Worm (Caenorhabditis elegans) whole organism, L4 larva: ENCODE data around the gene C50F4.1.
A peak's percentile ranks its signal among the peaks of the same experiment; 100 is the strongest.

Source experiments
- D1046.2 ChIP-seq: fragments of 200-800 bp; sonication (Bioruptor generic); IDR thresholded peaks from 2 replicates; pipeline ENCODE4 v1.3.6; 2022; ENCODE audit warnings: missing genetic modification characterization, missing compliant biosample characterization
- F10B5.3 ChIP-seq: sonication (generic microtip); optimal IDR thresholded peaks from 2 replicates; lab custom pipeline; 2016; ENCODE audit warnings: mild to moderate bottlenecking, missing genetic modification characterization, missing compliant biosample characterization
- F26F4.8 ChIP-seq: fragments of 200-800 bp; sonication (Bioruptor generic); conservative IDR thresholded peaks from 2 replicates; pipeline ENCODE4 v1.3.6; 2022; ENCODE audit warnings: missing genetic modification characterization, missing compliant biosample characterization
- F37D6.2 ChIP-seq: sonication (generic microtip); optimal IDR thresholded peaks from 2 replicates; lab custom pipeline; 2016; ENCODE audit warnings: mild to moderate bottlenecking, missing genetic modification characterization, missing compliant biosample characterization
- Y48G9A.11 ChIP-seq: fragments of 200-800 bp; sonication (Bioruptor generic); IDR thresholded peaks from 2 replicates; pipeline ENCODE4 v1.3.6; 2022; ENCODE audit warnings: missing genetic modification reagents, missing genetic modification characterization, missing compliant biosample characterization
- Y5F2A.4 ChIP-seq: fragments of 200-800 bp; sonication (Bioruptor generic); optimal IDR thresholded peaks from 2 replicates; lab custom pipeline; 2018; ENCODE audit warnings: mild to moderate bottlenecking, missing genetic modification characterization, missing compliant biosample characterization
- ZK337.2 ChIP-seq: fragments of 200-800 bp; sonication (Bioruptor generic); IDR thresholded peaks from 2 replicates; pipeline ENCODE4 v1.3.6; 2022; ENCODE audit warnings: missing genetic modification reagents, missing genetic modification characterization, missing compliant biosample characterization
- ZK546.5 ChIP-seq, 2 experiments: sonication (generic microtip); optimal IDR thresholded peaks; 2 replicates each; lab custom pipeline; 2017; ENCODE audit warnings: missing biosample characterization in 2 of 2, missing genetic modification characterization in 2 of 2
- aha-1 ChIP-seq: fragments of 150-350 bp; peaks from one replicate; lab custom pipeline; 2014; ENCODE audit warnings: missing biosample characterization, missing genetic modification characterization
- attf-4 ChIP-seq: sonication (generic microtip); optimal IDR thresholded peaks from 3 replicates; lab custom pipeline; 2017; ENCODE audit warnings: missing biosample characterization, missing genetic modification characterization
- ceh-32 ChIP-seq: sonication (generic microtip); optimal IDR thresholded peaks from 2 replicates; lab custom pipeline; 2016; ENCODE audit warnings: mild to moderate bottlenecking, missing genetic modification characterization, missing compliant biosample characterization; ENCODE audit not compliant: poor library complexity
- ceh-82 ChIP-seq: sonication (generic microtip); optimal IDR thresholded peaks from 2 replicates; lab custom pipeline; 2017; ENCODE audit warnings: missing biosample characterization, missing genetic modification characterization
- cey-2 ChIP-seq: sonication (generic microtip); optimal IDR thresholded peaks from 3 replicates; lab custom pipeline; 2017; ENCODE audit warnings: missing genetic modification characterization, mild to moderate bottlenecking, missing compliant biosample characterization, antibody characterized with exemption, borderline replicate concordance; ENCODE audit not compliant: insufficient read depth
- ctbp-1 ChIP-seq: fragments of 200-800 bp; sonication (Bioruptor generic); IDR thresholded peaks from 2 replicates; pipeline ENCODE4 v1.3.6; 2022; ENCODE audit warnings: missing genetic modification reagents, missing genetic modification characterization, missing compliant biosample characterization
- daf-16 ChIP-seq, 3 experiments: sonication (generic microtip); optimal IDR thresholded peaks; 2 replicates each; lab custom pipeline; 2016 to 2017; ENCODE audit warnings: missing genetic modification characterization in 3 of 3, missing genetic modification reagents in 3 of 3, mild to moderate bottlenecking in 2 of 3, missing compliant biosample characterization in 2 of 3, missing biosample characterization in 1 of 3, moderate library complexity in 1 of 3
- daf-19 ChIP-seq: fragments of 200-800 bp; sonication (Bioruptor generic); conservative IDR thresholded peaks from 2 replicates; pipeline ENCODE4 v1.3.6; 2022; ENCODE audit warnings: missing genetic modification characterization, missing compliant biosample characterization
- dmd-9 ChIP-seq: fragments of 200-800 bp; sonication (Bioruptor generic); IDR thresholded peaks from 2 replicates; pipeline ENCODE4 v1.3.6; 2022; ENCODE audit warnings: missing genetic modification reagents, missing genetic modification characterization, missing compliant biosample characterization
- duxl-1 ChIP-seq: sonication (generic microtip); optimal IDR thresholded peaks from 2 replicates; lab custom pipeline; 2016; ENCODE audit warnings: mild to moderate bottlenecking, missing genetic modification characterization, moderate library complexity, missing compliant biosample characterization; ENCODE audit not compliant: poor library complexity
- dve-1 ChIP-seq: sonication (generic microtip); optimal IDR thresholded peaks from 2 replicates; lab custom pipeline; 2017; ENCODE audit warnings: antibody characterized with exemption, mild to moderate bottlenecking, missing genetic modification characterization, missing compliant biosample characterization; ENCODE audit not compliant: insufficient read depth
- egl-43 ChIP-seq: fragments of 200-800 bp; sonication (Bioruptor generic); IDR thresholded peaks from 2 replicates; pipeline ENCODE4 v1.3.6; 2022; ENCODE audit warnings: missing genetic modification reagents, missing genetic modification characterization, missing compliant biosample characterization
- fkh-10 ChIP-seq: fragments of 150-350 bp; optimal IDR thresholded peaks from 2 replicates; lab custom pipeline; 2014; ENCODE audit warnings: missing biosample characterization, missing genetic modification reagents, missing genetic modification characterization
- fos-1 ChIP-seq: fragments of 150-350 bp; optimal IDR thresholded peaks from 2 replicates; lab custom pipeline; 2014; ENCODE audit warnings: missing biosample characterization, missing genetic modification characterization
- lin-13 ChIP-seq: fragments of 150-350 bp; optimal IDR thresholded peaks from 2 replicates; lab custom pipeline; 2014; ENCODE audit warnings: missing biosample characterization, missing genetic modification reagents, missing genetic modification characterization
- lin-15B ChIP-seq: fragments of 150-350 bp; sonication (generic microtip); optimal IDR thresholded peaks from 3 replicates; lab custom pipeline; 2014; ENCODE audit warnings: missing biosample characterization, missing genetic modification characterization
- lin-29 ChIP-seq: fragments of 200-800 bp; sonication (Bioruptor generic); IDR thresholded peaks from 2 replicates; pipeline ENCODE4 v1.3.6; 2022; ENCODE audit warnings: missing genetic modification reagents, missing genetic modification characterization, missing compliant biosample characterization
- lin-38 ChIP-seq: fragments of 200-800 bp; sonication (Bioruptor generic); IDR thresholded peaks from 2 replicates; pipeline ENCODE4 v1.3.6; 2022; ENCODE audit warnings: missing genetic modification reagents, missing genetic modification characterization, missing compliant biosample characterization
- lsy-2 ChIP-seq, 2 experiments: fragments of 150-350 bp in 1 of 2; sonication (generic microtip) in 1 of 2; optimal IDR thresholded peaks; 2 replicates each; lab custom pipeline; 2014 to 2017; ENCODE audit warnings: missing biosample characterization in 2 of 2, missing genetic modification characterization in 2 of 2
- madf-5 ChIP-seq, 2 experiments: fragments of 200-800 bp; sonication (Bioruptor generic); IDR thresholded peaks; 2 replicates each; pipeline ENCODE4 v1.3.6; 2022; ENCODE audit warnings: missing compliant biosample characterization in 2 of 2, missing genetic modification characterization in 2 of 2
- madf-9 ChIP-seq: fragments of 200-800 bp; sonication (Bioruptor generic); conservative IDR thresholded peaks from 2 replicates; pipeline ENCODE4 v1.3.6; 2022; ENCODE audit warnings: missing genetic modification reagents, missing genetic modification characterization, missing compliant biosample characterization
- mdl-1 ChIP-seq, 2 experiments: fragments of 150-350 bp in 1 of 2; sonication (generic microtip) in 1 of 2; optimal IDR thresholded peaks; 2 replicates each; lab custom pipeline; 2014 to 2017; ENCODE audit warnings: missing biosample characterization in 2 of 2, missing genetic modification characterization in 2 of 2
- mdt-29 ChIP-seq: fragments of 200-800 bp; sonication (Bioruptor generic); IDR thresholded peaks from 2 replicates; pipeline ENCODE4 v1.3.6; 2022; ENCODE audit warnings: missing genetic modification reagents, missing genetic modification characterization, missing compliant biosample characterization
- mes-2 ChIP-seq: sonication (generic microtip); optimal IDR thresholded peaks from 2 replicates; lab custom pipeline; 2016; ENCODE audit warnings: missing genotype, mild to moderate bottlenecking, missing genetic modification characterization, missing compliant biosample characterization; ENCODE audit not compliant: poor library complexity, severe bottlenecking
- mxl-2 ChIP-seq: fragments of 200-800 bp; sonication (Bioruptor generic); conservative IDR thresholded peaks from 2 replicates; pipeline ENCODE4 v1.3.6; 2022; ENCODE audit warnings: missing genetic modification reagents, missing genetic modification characterization, missing compliant biosample characterization
- nhr-25 ChIP-seq: sonication (generic microtip); optimal IDR thresholded peaks from 2 replicates; lab custom pipeline; 2017; ENCODE audit warnings: missing genetic modification characterization, mild to moderate bottlenecking, missing compliant biosample characterization, antibody characterized with exemption, moderate library complexity, borderline replicate concordance; ENCODE audit not compliant: insufficient read depth
- nhr-28 ChIP-seq: fragments of 150-350 bp; optimal IDR thresholded peaks from 2 replicates; lab custom pipeline; 2014; ENCODE audit warnings: missing biosample characterization, missing genetic modification characterization
- nhr-48 ChIP-seq: sonication (generic microtip); optimal IDR thresholded peaks from 2 replicates; lab custom pipeline; 2016; ENCODE audit warnings: mild to moderate bottlenecking, missing genetic modification characterization, missing compliant biosample characterization
- nhr-6 ChIP-seq: fragments of 150-350 bp; optimal IDR thresholded peaks from 2 replicates; lab custom pipeline; 2014; ENCODE audit warnings: missing biosample characterization, missing genetic modification characterization
- nhr-76 ChIP-seq: fragments of 150-350 bp; optimal IDR thresholded peaks from 2 replicates; lab custom pipeline; 2014; ENCODE audit warnings: missing biosample characterization, missing genetic modification characterization
- pha-4 ChIP-seq, 2 experiments: fragments of 150-350 bp in 1 of 2; fragments of 200-800 bp in 1 of 2; sonication (Bioruptor generic) in 1 of 2; IDR thresholded peaks in 1 of 2; optimal IDR thresholded peaks in 1 of 2; 2 replicates each; pipeline versions ENCODE4 v1.3.6 to Lab custom; 2014 to 2022; ENCODE audit warnings: missing genetic modification characterization in 2 of 2, missing genetic modification reagents in 2 of 2, missing biosample characterization in 1 of 2, missing compliant biosample characterization in 1 of 2
- saeg-2 ChIP-seq: fragments of 200-800 bp; sonication (Bioruptor generic); IDR thresholded peaks from 2 replicates; pipeline ENCODE4 v1.3.6; 2022; ENCODE audit warnings: missing genetic modification reagents, missing genetic modification characterization, missing compliant biosample characterization
- sdz-12 ChIP-seq: fragments of 200-800 bp; sonication (Bioruptor generic); optimal IDR thresholded peaks from 2 replicates; lab custom pipeline; 2018; ENCODE audit warnings: mild to moderate bottlenecking, missing genetic modification characterization, missing compliant biosample characterization
- spr-1 ChIP-seq: sonication (generic microtip); optimal IDR thresholded peaks from 2 replicates; lab custom pipeline; 2016; ENCODE audit warnings: mild to moderate bottlenecking, missing genetic modification characterization, missing compliant biosample characterization
- tra-1 ChIP-seq: fragments of 200-800 bp; sonication (Bioruptor generic); IDR thresholded peaks from 2 replicates; pipeline ENCODE4 v1.3.6; 2022; ENCODE audit warnings: missing genetic modification reagents, missing genetic modification characterization, missing compliant biosample characterization
- unc-62 ChIP-seq, 3 experiments: fragments of 150-350 bp in 1 of 3; sonication (generic microtip); optimal IDR thresholded peaks in 2 of 3; peaks in 1 of 3; 1 replicate in 1 of 3; 2 replicates in 2 of 3; lab custom pipeline; 2014 to 2017; ENCODE audit warnings: missing biosample characterization in 3 of 3, missing genetic modification characterization in 3 of 3, missing genetic modification reagents in 3 of 3, missing genotype in 1 of 3
- vab-7 ChIP-seq: fragments of 200-800 bp; sonication (Bioruptor generic); IDR thresholded peaks from 2 replicates; pipeline ENCODE4 v1.3.6; 2022; ENCODE audit warnings: missing genetic modification reagents, missing genetic modification characterization, missing compliant biosample characterization
- zfp-2 ChIP-seq: sonication (generic microtip); optimal IDR thresholded peaks from 2 replicates; lab custom pipeline; 2016; ENCODE audit warnings: mild to moderate bottlenecking, missing genetic modification characterization, missing compliant biosample characterization
- zfp-3 ChIP-seq: fragments of 200-800 bp; sonication (Bioruptor generic); conservative IDR thresholded peaks from 2 replicates; pipeline ENCODE4 v1.3.6; 2022; ENCODE audit warnings: missing genetic modification reagents, missing genetic modification characterization, missing compliant biosample characterization
- zip-11 ChIP-seq: fragments of 200-800 bp; sonication (Bioruptor generic); IDR thresholded peaks from 2 replicates; pipeline ENCODE4 v1.3.6; 2022; ENCODE audit warnings: missing genetic modification characterization, missing compliant biosample characterization
- ztf-7 ChIP-seq: fragments of 150-350 bp; optimal IDR thresholded peaks from 2 replicates; lab custom pipeline; 2014; ENCODE audit warnings: missing biosample characterization, missing genetic modification characterization

The C50F4.1 gene

ce11 chrV:9516280-9516679 lies 10.3 kb upstream of the C50F4.1 start:
- TF ChIP-seq ZK546.5 (tag; optimal IDR thresholded peaks at IDR 0.05; lab: Kevin White, UChicago) = no peak
- no peak for TF ChIP-seq pha-4 (GFP tag; IDR thresholded peaks at IDR 0.05; lab: Robert Waterston, UW)
- TF ChIP-seq pha-4 (tag; optimal IDR thresholded peaks at IDR 0.05; lab: Kevin White, UChicago) = no peak
- TF ChIP-seq Y5F2A.4 = no peak
- no peak for TF ChIP-seq daf-16 (GFP tag; optimal IDR thresholded peaks at IDR 0.05; lab: Kevin White, UChicago)
- TF ChIP-seq daf-16 (tag; optimal IDR thresholded peaks at IDR 0.05; lab: Kevin White, UChicago) = no peak
- TF ChIP-seq nhr-28 = peak; percentile 97
- TF ChIP-seq lin-29 (GFP tag; lab: Robert Waterston, UW) = no peak
- no peak for TF ChIP-seq saeg-2 (GFP tag; lab: Robert Waterston, UW)
- TF ChIP-seq unc-62 (GFP tag; optimal IDR thresholded peaks at IDR 0.05 in 1 of 2; lab: Kevin White, UChicago) = peak in 1 of 2 experiments; percentile 99
- no peak for TF ChIP-seq unc-62 (tag; optimal IDR thresholded peaks at IDR 0.05; lab: Kevin White, UChicago)
- no peak for TF ChIP-seq zfp-3
- no peak for TF ChIP-seq egl-43
- TF ChIP-seq mes-2 (tag; lab: Kevin White, UChicago) = no peak
- no peak for TF ChIP-seq Y48G9A.11 (GFP tag; lab: Robert Waterston, UW)
- TF ChIP-seq zip-11 = no peak
- TF ChIP-seq lin-38 (GFP tag; lab: Robert Waterston, UW) = no peak
- no peak for TF ChIP-seq ceh-82 (tag; lab: Kevin White, UChicago)
- no peak for TF ChIP-seq ceh-32
- no peak for TF ChIP-seq attf-4 (tag; lab: Kevin White, UChicago)
- peak; percentile 82 for TF ChIP-seq dve-1 (tag; lab: Kevin White, UChicago)
- TF ChIP-seq mdl-1 (tag; optimal IDR thresholded peaks at IDR 0.05; lab: Kevin White, UChicago) = peak in 1 of 2 experiments; percentile 65
- TF ChIP-seq nhr-48 (tag; lab: Kevin White, UChicago) = peak; percentile 49
- no peak for TF ChIP-seq ztf-7 (tag; lab: Kevin White, UChicago)
- no peak for TF ChIP-seq tra-1 (GFP tag; lab: Robert Waterston, UW)
- TF ChIP-seq zfp-2 (tag; lab: Kevin White, UChicago) = no peak
- no peak for TF ChIP-seq duxl-1
- no peak for TF ChIP-seq ctbp-1 (GFP tag; lab: Robert Waterston, UW)
- TF ChIP-seq nhr-6 (tag; lab: Kevin White, UChicago) = peak; percentile 46
- TF ChIP-seq mdt-29 (GFP tag; lab: Robert Waterston, UW) = no peak
- TF ChIP-seq F37D6.2 = no peak
- no peak for TF ChIP-seq lin-15B
- no peak for TF ChIP-seq D1046.2 (GFP tag; lab: Robert Waterston, UW)
- TF ChIP-seq ZK337.2 (GFP tag; lab: Robert Waterston, UW) = no peak
- no peak for TF ChIP-seq madf-5 (GFP tag; IDR thresholded peaks at IDR 0.05; lab: Robert Waterston, UW)
- no peak for TF ChIP-seq madf-9
- no peak for TF ChIP-seq vab-7 (GFP tag; lab: Robert Waterston, UW)
- TF ChIP-seq lin-13 (GFP tag; lab: Kevin White, UChicago) = no peak
- TF ChIP-seq fkh-10 (GFP tag; lab: Kevin White, UChicago) = no peak
- no peak for TF ChIP-seq F10B5.3 (tag; lab: Kevin White, UChicago)
- TF ChIP-seq dmd-9 (GFP tag; lab: Robert Waterston, UW) = no peak
- no peak for TF ChIP-seq fos-1 (tag; lab: Kevin White, UChicago)
- TF ChIP-seq aha-1 (tag; lab: Kevin White, UChicago) = no peak
- TF ChIP-seq mxl-2 = no peak
- TF ChIP-seq spr-1 (tag; lab: Kevin White, UChicago) = no peak
- peak; percentile 46 for TF ChIP-seq nhr-25 (tag; lab: Kevin White, UChicago)
- TF ChIP-seq sdz-12 = no peak
- no peak for TF ChIP-seq cey-2
- TF ChIP-seq lsy-2 (tag; optimal IDR thresholded peaks at IDR 0.05; lab: Kevin White, UChicago) = peak in 1 of 2 experiments; percentile 52
- TF ChIP-seq daf-19 = no peak
- no peak for TF ChIP-seq F26F4.8 (GFP tag; lab: Robert Waterston, UW)
- TF ChIP-seq nhr-76 = peak; percentile 12
